Worm (Caenorhabditis elegans) whole organism, young adult: ENCODE results near the gene T10F2.5.

ENCODE experiments used
- B0019.2 ChIP-seq: fragments of 200-800 bp; sonication (Bioruptor generic); conservative IDR thresholded peaks from 2 replicates; pipeline ENCODE4 v1.3.6; 2022; ENCODE audit warnings: missing genetic modification reagents, missing genetic modification characterization, missing compliant biosample characterization
- C06A6.2 ChIP-seq: fragments of 200-800 bp; sonication (Bioruptor generic); conservative IDR thresholded peaks from 2 replicates; pipeline ENCODE4 v1.3.6; 2022; ENCODE audit warnings: missing genetic modification characterization, missing compliant biosample characterization
- C17E4.6 ChIP-seq: fragments of 200-800 bp; sonication (Bioruptor generic); IDR thresholded peaks from 2 replicates; pipeline ENCODE4 v1.3.6; 2022; ENCODE audit warnings: missing genetic modification reagents, missing genetic modification characterization, missing compliant biosample characterization
- D2030.7 ChIP-seq: fragments of 200-800 bp; sonication (Bioruptor generic); IDR thresholded peaks from 2 replicates; pipeline ENCODE4 v1.3.6; 2022; ENCODE audit warnings: missing genetic modification reagents, missing genetic modification characterization, missing compliant biosample characterization
- F23B12.7 ChIP-seq: sonication (generic microtip); optimal IDR thresholded peaks from 2 replicates; lab custom pipeline; 2017; ENCODE audit warnings: missing genetic modification characterization, mild to moderate bottlenecking, missing compliant biosample characterization, antibody characterized with exemption, moderate library complexity; ENCODE audit not compliant: insufficient read depth
- F49E8.2 ChIP-seq: sonication (generic microtip); optimal IDR thresholded peaks from 3 replicates; lab custom pipeline; 2017; ENCODE audit warnings: missing genetic modification characterization, mild to moderate bottlenecking, missing compliant biosample characterization, antibody characterized with exemption, moderate library complexity; ENCODE audit not compliant: insufficient read depth
- F57C9.4 ChIP-seq: sonication (generic microtip); optimal IDR thresholded peaks from 2 replicates; lab custom pipeline; 2017; ENCODE audit warnings: mild to moderate bottlenecking, missing genetic modification characterization, missing compliant biosample characterization
- K11D2.4 ChIP-seq: fragments of 200-800 bp; sonication (Bioruptor generic); IDR thresholded peaks from 2 replicates; pipeline ENCODE4 v1.3.6; 2022; ENCODE audit warnings: missing genetic modification reagents, missing genetic modification characterization, missing compliant biosample characterization
- Y53F4B.3 ChIP-seq: fragments of 200-800 bp; sonication (Bioruptor generic); IDR thresholded peaks from 2 replicates; pipeline ENCODE4 v1.3.6; 2022; ENCODE audit warnings: missing genetic modification reagents, missing genetic modification characterization, missing compliant biosample characterization
- Y56A3A.18 ChIP-seq: fragments of 200-800 bp; sonication (Bioruptor generic); IDR thresholded peaks from 2 replicates; pipeline ENCODE4 v1.3.6; 2022; ENCODE audit warnings: missing genetic modification reagents, missing genetic modification characterization, missing compliant biosample characterization
- Y67H2A.10 ChIP-seq: fragments of 200-800 bp; sonication (Bioruptor generic); conservative IDR thresholded peaks from 2 replicates; pipeline ENCODE4 v1.3.6; 2022; ENCODE audit warnings: missing genetic modification reagents, missing genetic modification characterization, missing compliant biosample characterization
- Y79H2A.3 ChIP-seq: fragments of 200-800 bp; sonication (Bioruptor generic); conservative IDR thresholded peaks from 2 replicates; pipeline ENCODE4 v1.3.6; 2022; ENCODE audit warnings: missing genetic modification reagents, missing genetic modification characterization, missing compliant biosample characterization
- Y95B8A.8 ChIP-seq: fragments of 200-800 bp; sonication (Bioruptor generic); IDR thresholded peaks from 2 replicates; pipeline ENCODE4 v1.3.6; 2022; ENCODE audit warnings: missing genetic modification reagents, missing genetic modification characterization, missing compliant biosample characterization
- aptf-2 ChIP-seq: fragments of 200-800 bp; sonication (Bioruptor generic); conservative IDR thresholded peaks from 2 replicates; pipeline ENCODE4 v1.3.6; 2022; ENCODE audit warnings: missing genetic modification reagents, missing genetic modification characterization, missing compliant biosample characterization
- attf-3 ChIP-seq: fragments of 200-800 bp; sonication (Bioruptor generic); conservative IDR thresholded peaks from 2 replicates; pipeline ENCODE4 v1.3.6; 2022; ENCODE audit warnings: missing genetic modification reagents, missing genetic modification characterization, missing compliant biosample characterization
- attf-5 ChIP-seq: fragments of 200-800 bp; sonication (Bioruptor generic); optimal IDR thresholded peaks from 2 replicates; lab custom pipeline; 2018; ENCODE audit warnings: mild to moderate bottlenecking, missing genetic modification characterization, missing compliant biosample characterization
- cebp-1 ChIP-seq, 2 experiments: fragments of 200-800 bp in 1 of 2; sonication (Bioruptor generic) in 1 of 2; sonication (generic microtip) in 1 of 2; IDR thresholded peaks in 1 of 2; optimal IDR thresholded peaks in 1 of 2; 2 replicates each; pipeline versions ENCODE4 v1.3.6 to Lab custom; 2017 to 2022; ENCODE audit warnings: missing compliant biosample characterization in 2 of 2, missing genetic modification characterization in 2 of 2, mild to moderate bottlenecking in 1 of 2, missing genetic modification reagents in 1 of 2, moderate library complexity in 1 of 2
- cebp-2 ChIP-seq: fragments of 200-800 bp; sonication (Bioruptor generic); IDR thresholded peaks from 2 replicates; pipeline ENCODE4 v1.3.6; 2022; ENCODE audit warnings: missing genetic modification characterization, missing compliant biosample characterization
- ceh-40 ChIP-seq: fragments of 200-800 bp; sonication (Bioruptor generic); IDR thresholded peaks from 2 replicates; pipeline ENCODE4 v1.3.6; 2022; ENCODE audit warnings: missing genetic modification characterization, missing compliant biosample characterization
- ceh-58 ChIP-seq: fragments of 200-800 bp; sonication (Bioruptor generic); IDR thresholded peaks from 2 replicates; pipeline ENCODE4 v1.3.6; 2022; ENCODE audit warnings: missing genetic modification characterization, missing compliant biosample characterization
- chd-7 ChIP-seq: sonication (generic microtip); optimal IDR thresholded peaks from 2 replicates; lab custom pipeline; 2016; ENCODE audit warnings: mild to moderate bottlenecking, missing genetic modification characterization, moderate library complexity, missing compliant biosample characterization
- die-1 ChIP-seq: sonication (generic microtip); optimal IDR thresholded peaks from 2 replicates; lab custom pipeline; 2016; ENCODE audit warnings: missing genotype, mild to moderate bottlenecking, missing genetic modification characterization, missing compliant biosample characterization
- dox-1 ChIP-seq: fragments of 200-800 bp; sonication (Bioruptor generic); IDR thresholded peaks from 2 replicates; pipeline ENCODE4 v1.3.6; 2022; ENCODE audit warnings: missing genetic modification reagents, missing genetic modification characterization, missing compliant biosample characterization
- dpff-1 ChIP-seq: sonication (generic microtip); optimal IDR thresholded peaks from 2 replicates; lab custom pipeline; 2017; ENCODE audit warnings: mild to moderate bottlenecking, missing genetic modification characterization, missing compliant biosample characterization
- ekl-4 ChIP-seq: fragments of 200-800 bp; sonication (Bioruptor generic); IDR thresholded peaks from 2 replicates; pipeline ENCODE4 v1.3.6; 2022; ENCODE audit warnings: missing genetic modification reagents, missing genetic modification characterization, missing compliant biosample characterization
- fkh-3 ChIP-seq: sonication (generic microtip); optimal IDR thresholded peaks from 2 replicates; lab custom pipeline; 2016; ENCODE audit warnings: mild to moderate bottlenecking, missing genetic modification characterization, missing compliant biosample characterization
- him-1 ChIP-seq: sonication (generic microtip); optimal IDR thresholded peaks from 2 replicates; lab custom pipeline; 2016; ENCODE audit warnings: missing genotype, missing genetic modification reagents, missing genetic modification characterization, missing compliant biosample characterization
- hmg-1.2 ChIP-seq: fragments of 200-800 bp; sonication (Bioruptor generic); IDR thresholded peaks from 2 replicates; pipeline ENCODE4 v1.3.6; 2022; ENCODE audit warnings: missing genetic modification reagents, missing genetic modification characterization, missing compliant biosample characterization
- lag-1 ChIP-seq: fragments of 200-800 bp; sonication (Bioruptor generic); IDR thresholded peaks from 2 replicates; pipeline ENCODE4 v1.3.6; 2022; ENCODE audit warnings: missing genetic modification reagents, missing genetic modification characterization, missing compliant biosample characterization
- let-526 ChIP-seq: fragments of 200-800 bp; sonication (Bioruptor generic); IDR thresholded peaks from 2 replicates; pipeline ENCODE4 v1.3.6; 2022; ENCODE audit warnings: missing genetic modification reagents, missing genetic modification characterization, missing compliant biosample characterization
- let-607 ChIP-seq, 2 experiments: fragments of 200-800 bp in 1 of 2; sonication (Bioruptor generic) in 1 of 2; sonication (generic microtip) in 1 of 2; optimal IDR thresholded peaks; 2 replicates each; lab custom pipeline; 2016 to 2018; ENCODE audit warnings: mild to moderate bottlenecking in 2 of 2, missing compliant biosample characterization in 2 of 2, missing genetic modification characterization in 2 of 2, moderate library complexity in 2 of 2, missing genotype in 1 of 2
- lin-35 ChIP-seq, 3 experiments: fragments of 150-350 bp in 2 of 3; sonication (generic microtip) in 1 of 3; optimal IDR thresholded peaks; 2 replicates each; lab custom pipeline; 2014 to 2018; ENCODE audit warnings: missing biosample characterization in 3 of 3, missing genetic modification characterization in 3 of 3, missing genetic modification reagents in 3 of 3
- lsl-1 ChIP-seq: fragments of 200-800 bp; sonication (Bioruptor generic); optimal IDR thresholded peaks from 2 replicates; lab custom pipeline; 2018; ENCODE audit warnings: mild to moderate bottlenecking, missing genetic modification characterization, moderate library complexity, missing compliant biosample characterization
- lsy-27 ChIP-seq: sonication (generic microtip); optimal IDR thresholded peaks from 2 replicates; lab custom pipeline; 2017; ENCODE audit warnings: missing genetic modification characterization, mild to moderate bottlenecking, missing compliant biosample characterization, antibody characterized with exemption, missing genotype, borderline replicate concordance; ENCODE audit not compliant: insufficient read depth
- mcd-1 ChIP-seq: fragments of 200-800 bp; sonication (Bioruptor generic); IDR thresholded peaks from 2 replicates; pipeline ENCODE4 v1.3.6; 2022; ENCODE audit warnings: missing genetic modification reagents, missing genetic modification characterization, missing compliant biosample characterization
- mel-28 ChIP-seq: sonication (generic microtip); optimal IDR thresholded peaks from 2 replicates; lab custom pipeline; 2016; ENCODE audit warnings: borderline replicate concordance, mild to moderate bottlenecking, missing genetic modification characterization, missing compliant biosample characterization
- mxl-1 ChIP-seq: sonication (generic microtip); optimal IDR thresholded peaks from 2 replicates; lab custom pipeline; 2016; ENCODE audit warnings: missing genetic modification characterization, missing compliant biosample characterization
- nfya-1 ChIP-seq: sonication (generic microtip); optimal IDR thresholded peaks from 2 replicates; lab custom pipeline; 2017; ENCODE audit warnings: antibody characterized with exemption, missing compliant biosample characterization, missing genetic modification characterization, borderline replicate concordance; ENCODE audit not compliant: insufficient read depth
- nfya-2 ChIP-seq: fragments of 200-800 bp; sonication (Bioruptor generic); IDR thresholded peaks from 2 replicates; pipeline ENCODE4 v1.3.6; 2022; ENCODE audit warnings: missing genetic modification reagents, missing genetic modification characterization, missing compliant biosample characterization
- rcor-1 ChIP-seq: fragments of 200-800 bp; sonication (Bioruptor generic); IDR thresholded peaks from 2 replicates; pipeline ENCODE4 v1.3.6; 2022; ENCODE audit warnings: missing genetic modification reagents, missing genetic modification characterization, missing compliant biosample characterization
- unc-130 ChIP-seq: sonication (generic microtip); optimal IDR thresholded peaks from 2 replicates; lab custom pipeline; 2016; ENCODE audit warnings: missing genetic modification reagents, missing genetic modification characterization, missing compliant biosample characterization
- unc-62 ChIP-seq: fragments of 150-350 bp; optimal IDR thresholded peaks from 2 replicates; lab custom pipeline; 2014; ENCODE audit warnings: missing biosample characterization, missing genetic modification reagents, missing genetic modification characterization
- ztf-22 ChIP-seq: fragments of 200-800 bp; sonication (Bioruptor generic); optimal IDR thresholded peaks from 2 replicates; lab custom pipeline; 2018; ENCODE audit warnings: mild to moderate bottlenecking, missing genetic modification characterization, moderate library complexity, missing compliant biosample characterization
- ztf-25 ChIP-seq: fragments of 200-800 bp; sonication (Bioruptor generic); IDR thresholded peaks from 2 replicates; pipeline ENCODE4 v1.3.6; 2022; ENCODE audit warnings: missing genetic modification reagents, missing genetic modification characterization, missing compliant biosample characterization
- ztf-6 ChIP-seq: fragments of 200-800 bp; sonication (Bioruptor generic); IDR thresholded peaks from 2 replicates; pipeline ENCODE4 v1.3.6; 2022; ENCODE audit warnings: missing genetic modification reagents, missing genetic modification characterization, missing compliant biosample characterization

The T10F2.5 gene

ce11 chrIII:5196298-5197045, 37.1 kb upstream of the T10F2.5 start (continued):
- TF ChIP-seq cebp-1 (GFP tag; IDR thresholded peaks at IDR 0.05; lab: Robert Waterston, UW) = 0 out of 2 replicates have a peak, but pooled peaks have one; percentile 12
- TF ChIP-seq cebp-1 (tag; optimal IDR thresholded peaks at IDR 0.05; lab: Kevin White, UChicago) = peak; percentile 68
- TF ChIP-seq nfya-2 (GFP tag; lab: Robert Waterston, UW) = no peak
- TF ChIP-seq him-1 (tag; lab: Kevin White, UChicago) = peak; percentile 99
- peak; percentile 56; the same call in 1 of the 2 replicates for TF ChIP-seq ekl-4 (GFP tag; lab: Robert Waterston, UW)
- no peak for TF ChIP-seq fkh-3 (tag; lab: Kevin White, UChicago)
- no peak for TF ChIP-seq lsl-1 (GFP tag; lab: Kevin White, UChicago)
- no peak for TF ChIP-seq F57C9.4 (tag; lab: Kevin White, UChicago)
- no peak for TF ChIP-seq unc-62 (GFP tag; lab: Kevin White, UChicago)
- TF ChIP-seq lsy-27 (tag; lab: Kevin White, UChicago) = no peak
- TF ChIP-seq chd-7 (tag; lab: Kevin White, UChicago) = peak; percentile 61
- TF ChIP-seq hmg-1.2 (GFP tag; lab: Robert Waterston, UW) = peak; percentile 26; the same call in 1 of the 2 replicates
- TF ChIP-seq lag-1 = no peak
- no peak for TF ChIP-seq mel-28 (tag; lab: Kevin White, UChicago)
- TF ChIP-seq Y79H2A.3 = no peak; the same call in 1 of the 2 replicates
- TF ChIP-seq attf-3 = no peak
- TF ChIP-seq ceh-40 (GFP tag; lab: Robert Waterston, UW) = no peak
- TF ChIP-seq Y56A3A.18 = peak; percentile 56; the same call in 1 of the 2 replicates
- TF ChIP-seq die-1 (tag; lab: Kevin White, UChicago) = no peak
- TF ChIP-seq lin-35 (GFP tag; optimal IDR thresholded peaks at IDR 0.05; lab: Kevin White, UChicago) = no peak
- no peak for TF ChIP-seq nfya-1
- TF ChIP-seq ztf-25 = no peak
- no peak for TF ChIP-seq ztf-22 (GFP tag; lab: Kevin White, UChicago)
- no peak for TF ChIP-seq K11D2.4 (GFP tag; lab: Robert Waterston, UW)
- TF ChIP-seq Y67H2A.10 (GFP tag; lab: Robert Waterston, UW) = no peak
- TF ChIP-seq F49E8.2 (tag; lab: Kevin White, UChicago) = no peak
- no peak; the same call in 1 of the 2 replicates for TF ChIP-seq C06A6.2
- TF ChIP-seq ztf-6 = no peak
- no peak for TF ChIP-seq dpff-1
- no peak for TF ChIP-seq C17E4.6 (GFP tag; lab: Robert Waterston, UW)
- peak; percentile 75 for TF ChIP-seq mcd-1
- TF ChIP-seq let-526 (GFP tag; lab: Robert Waterston, UW) = no peak
- TF ChIP-seq unc-130 (GFP tag; lab: Kevin White, UChicago) = no peak
- peak; percentile 27; the same call in 1 of the 2 replicates for TF ChIP-seq dox-1
- TF ChIP-seq attf-5 (GFP tag; lab: Kevin White, UChicago) = peak; percentile 40
- TF ChIP-seq aptf-2 (GFP tag; lab: Robert Waterston, UW) = no peak
- peak; percentile 18 for TF ChIP-seq F23B12.7
- no peak for TF ChIP-seq B0019.2 (GFP tag; lab: Robert Waterston, UW)
- 0 out of 2 replicates have a peak, but pooled peaks have one; percentile 20 for TF ChIP-seq Y95B8A.8
- no peak for TF ChIP-seq mxl-1 (tag; lab: Kevin White, UChicago)
- no peak for TF ChIP-seq ceh-58
- peak in 1 of 2 experiments; percentile 20 for TF ChIP-seq let-607 (tag; optimal IDR thresholded peaks at IDR 0.05; lab: Kevin White, UChicago)
- no peak for TF ChIP-seq Y53F4B.3 (GFP tag; lab: Robert Waterston, UW)
- TF ChIP-seq rcor-1 (GFP tag; lab: Robert Waterston, UW) = no peak
- no peak for TF ChIP-seq cebp-2
- no peak for TF ChIP-seq D2030.7
